Fruit fly (Drosophila melanogaster) whole organism, prepupa: ENCODE measurements around the gene CG34325.

Experiments
- CG10631 ChIP-seq: fragments of 200-800 bp; sonication (Bioruptor generic); optimal IDR thresholded peaks from 2 replicates; lab custom pipeline; 2016; ENCODE audit warnings: missing biosample characterization, missing genetic modification characterization
- CG10669 ChIP-seq: fragments of 200-800 bp; sonication (Bioruptor generic); optimal IDR thresholded peaks from 3 replicates; lab custom pipeline; 2018; ENCODE audit warnings: missing biosample characterization, mild to moderate bottlenecking, missing genetic modification characterization, moderate library complexity
- CG11762 ChIP-seq: fragments of 200-800 bp; sonication (Bioruptor generic); optimal IDR thresholded peaks from 3 replicates; lab custom pipeline; 2016; ENCODE audit warnings: missing biosample characterization, missing genetic modification characterization; ENCODE audit not compliant: insufficient read depth
- CG15336 ChIP-seq: fragments of 200-800 bp; sonication (Bioruptor generic); IDR thresholded peaks from 2 replicates; pipeline ENCODE4 v1.3.6; 2022; ENCODE audit warnings: missing biosample characterization, missing genetic modification characterization
- CG16779 ChIP-seq: fragments of 200-800 bp; sonication (Bioruptor generic); optimal IDR thresholded peaks from 3 replicates; lab custom pipeline; 2017; ENCODE audit warnings: missing biosample characterization, mild to moderate bottlenecking, missing genetic modification characterization
- CG31627 ChIP-seq: fragments of 200-800 bp; sonication (Bioruptor generic); optimal IDR thresholded peaks from 3 replicates; lab custom pipeline; 2016; ENCODE audit warnings: missing biosample characterization, missing genetic modification characterization
- CG32006 ChIP-seq: fragments of 200-800 bp; sonication (Bioruptor generic); optimal IDR thresholded peaks from 3 replicates; lab custom pipeline; 2017; ENCODE audit warnings: missing biosample characterization, mild to moderate bottlenecking, missing genetic modification characterization
- CG6163 ChIP-seq: fragments of 200-800 bp; sonication (Bioruptor generic); IDR thresholded peaks from 3 replicates; pipeline ENCODE4 v1.3.6; 2022; ENCODE audit warnings: missing biosample characterization, missing genetic modification characterization
- CG6276 ChIP-seq: fragments of 200-800 bp; sonication (Bioruptor generic); optimal IDR thresholded peaks from 2 replicates; lab custom pipeline; 2017; ENCODE audit warnings: missing biosample characterization, mild to moderate bottlenecking, missing genetic modification characterization
- CG7368 ChIP-seq: fragments of 200-800 bp; sonication (Bioruptor generic); optimal IDR thresholded peaks from 3 replicates; lab custom pipeline; 2016; ENCODE audit warnings: missing biosample characterization, missing genetic modification characterization
- Eip78C ChIP-seq: fragments of 200-800 bp; sonication (Bioruptor generic); peaks from one replicate; lab custom pipeline; 2016; ENCODE audit warnings: missing biosample characterization, missing genetic modification characterization
- Eip93F ChIP-seq: fragments of 200-800 bp; sonication (Bioruptor generic); optimal IDR thresholded peaks from 2 replicates; lab custom pipeline; 2016; ENCODE audit warnings: missing biosample characterization, mild to moderate bottlenecking, missing genetic modification characterization
- Ets21C ChIP-seq: fragments of 200-800 bp; sonication (Bioruptor generic); optimal IDR thresholded peaks from 3 replicates; lab custom pipeline; 2016; ENCODE audit warnings: missing biosample characterization, missing genetic modification characterization
- Gug ChIP-seq: fragments of 200-800 bp; sonication (Bioruptor generic); IDR thresholded peaks from 2 replicates; pipeline ENCODE4 v1.3.6; 2022; ENCODE audit warnings: missing biosample characterization, missing genetic modification characterization
- Hr38 ChIP-seq: sonication (Bioruptor generic); optimal IDR thresholded peaks from 2 replicates; lab custom pipeline; 2016; ENCODE audit warnings: missing biosample characterization, missing genetic modification characterization
- Hr39 ChIP-seq: fragments of 200-800 bp; sonication (Bioruptor generic); optimal IDR thresholded peaks from 2 replicates; lab custom pipeline; 2016; ENCODE audit warnings: missing biosample characterization, missing genetic modification characterization
- Hr4 ChIP-seq: fragments of 200-800 bp; sonication (Bioruptor generic); optimal IDR thresholded peaks from 3 replicates; lab custom pipeline; 2016; ENCODE audit warnings: missing biosample characterization, missing genetic modification characterization
- Lpt ChIP-seq: fragments of 200-800 bp; sonication (Bioruptor generic); optimal IDR thresholded peaks from 3 replicates; lab custom pipeline; 2016; ENCODE audit warnings: missing biosample characterization, missing genetic modification characterization
- OdsH ChIP-seq: fragments of 200-800 bp; sonication (Bioruptor generic); optimal IDR thresholded peaks from 3 replicates; lab custom pipeline; 2016; ENCODE audit warnings: missing biosample characterization, missing genetic modification characterization
- Sox102F ChIP-seq: fragments of 200-800 bp; sonication (Bioruptor generic); optimal IDR thresholded peaks from 2 replicates; lab custom pipeline; 2016; ENCODE audit warnings: missing biosample characterization, mild to moderate bottlenecking, missing genetic modification characterization
- Sox14 ChIP-seq: fragments of 200-800 bp; sonication (Bioruptor generic); optimal IDR thresholded peaks from 3 replicates; lab custom pipeline; 2016; ENCODE audit warnings: missing biosample characterization, missing genetic modification characterization
- achi ChIP-seq: fragments of 200-800 bp; sonication (Bioruptor generic); optimal IDR thresholded peaks from 3 replicates; lab custom pipeline; 2016; ENCODE audit warnings: missing biosample characterization, missing genetic modification characterization
- acj6 ChIP-seq: fragments of 200-800 bp; sonication (Bioruptor generic); optimal IDR thresholded peaks from 3 replicates; lab custom pipeline; 2016; ENCODE audit warnings: missing biosample characterization, missing genetic modification characterization
- dac ChIP-seq: fragments of 200-800 bp; sonication (Bioruptor generic); optimal IDR thresholded peaks from 2 replicates; lab custom pipeline; 2017; ENCODE audit warnings: missing biosample characterization, mild to moderate bottlenecking, missing genetic modification characterization
- eg ChIP-seq: fragments of 200-800 bp; sonication (Bioruptor generic); IDR thresholded peaks from 3 replicates; pipeline ENCODE4 v1.3.6; 2022; ENCODE audit warnings: missing biosample characterization, missing genetic modification characterization
- esn ChIP-seq: fragments of 200-800 bp; sonication (Bioruptor generic); optimal IDR thresholded peaks from 2 replicates; lab custom pipeline; 2016; ENCODE audit warnings: missing biosample characterization, mild to moderate bottlenecking, missing genetic modification characterization, moderate library complexity
- ss ChIP-seq, 2 experiments: fragments of 200-800 bp; sonication (Bioruptor generic); optimal IDR thresholded peaks; 2 replicates in 1 of 2; 3 replicates in 1 of 2; lab custom pipeline; 2017 to 2018; ENCODE audit warnings: mild to moderate bottlenecking in 2 of 2, missing biosample characterization in 2 of 2, missing genetic modification characterization in 2 of 2, moderate library complexity in 1 of 2
- svp ChIP-seq: fragments of 200-800 bp; sonication (Bioruptor generic); peaks from one replicate; lab custom pipeline; 2016; ENCODE audit warnings: missing biosample characterization, missing genetic modification characterization
- vri ChIP-seq: fragments of 200-800 bp; sonication (Bioruptor generic); optimal IDR thresholded peaks from 3 replicates; lab custom pipeline; 2016; ENCODE audit warnings: missing biosample characterization, mild to moderate bottlenecking, missing genetic modification characterization

Gene CG34325

DNA sequence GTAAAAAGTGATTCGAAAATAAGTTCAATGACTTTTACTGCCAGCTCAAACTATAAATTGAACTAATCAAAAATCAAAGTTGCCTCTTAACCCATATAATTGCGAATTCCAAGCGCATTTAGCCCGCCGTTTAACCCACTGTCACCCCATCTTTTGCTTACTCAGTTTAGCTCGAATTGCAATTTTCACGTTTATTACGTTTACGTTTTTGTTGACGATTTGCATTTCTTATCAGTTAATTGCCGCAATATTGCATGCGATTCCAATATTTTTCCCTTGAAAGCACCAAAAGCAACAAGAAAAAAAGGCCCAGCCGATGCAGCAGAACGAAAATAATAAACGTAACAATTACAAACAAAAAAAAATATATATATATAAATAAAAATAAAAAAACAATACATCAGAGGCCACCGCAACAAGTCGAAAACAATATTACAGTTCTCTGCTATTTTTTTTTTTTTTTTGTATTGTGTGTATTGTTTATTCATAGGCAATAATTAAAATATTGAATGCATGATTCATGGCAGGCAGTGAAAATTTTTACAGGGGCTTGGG, 3.0 kb downstream of the CG34325 start:
- no peak for TF ChIP-seq esn (GFP tag; lab: Kevin White, UChicago)
- peak; percentile 53 for TF ChIP-seq Eip78C (GFP tag; lab: Kevin White, UChicago)
- 0 out of 3 replicates have a peak, but pooled peaks have one; percentile 31 for TF ChIP-seq CG6163 (GFP tag; lab: Robert Waterston, UW)
- peak; percentile 82 for TF ChIP-seq svp (GFP tag; lab: Kevin White, UChicago)
- TF ChIP-seq, all 60 proteins: peak for 3

DNA sequence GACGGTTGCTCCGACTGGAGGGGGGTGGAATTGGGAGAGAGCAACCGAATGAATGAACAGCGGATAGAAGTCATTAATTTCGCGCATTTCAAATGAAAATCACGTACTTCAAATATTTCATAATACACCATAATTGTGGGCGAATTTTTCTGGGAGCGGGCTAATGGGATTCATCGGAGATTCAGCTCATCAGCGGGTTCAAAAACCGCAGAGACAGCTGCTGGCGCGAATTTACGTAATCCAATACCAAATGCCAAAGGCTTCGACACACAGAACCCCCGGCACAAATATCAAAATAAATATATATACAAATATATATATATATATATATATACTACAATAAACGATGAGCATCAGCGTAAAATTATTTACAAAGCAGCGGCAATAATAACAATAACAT, 4.6 kb downstream of the CG34325 start:
- TF ChIP-seq CG32006 (GFP tag; lab: Kevin White, UChicago) (no peak), Sox102F (GFP tag; lab: Kevin White, UChicago) (no peak), Lpt (GFP tag; lab: Kevin White, UChicago) (no peak), CG6276 (GFP tag; lab: Kevin White, UChicago) (no peak), CG7368 (GFP tag; lab: Kevin White, UChicago) (no peak), Eip93F (no peak), svp (GFP tag; lab: Kevin White, UChicago) (peak; percentile 81), Hr38 (no peak), CG10669 (GFP tag; lab: Kevin White, UChicago) (no peak), acj6 (GFP tag; lab: Kevin White, UChicago) (no peak), vri (GFP tag; lab: Kevin White, UChicago) (peak; percentile 53), eg (no peak), Eip78C (GFP tag; lab: Kevin White, UChicago) (no peak), Sox14 (no peak), Hr4 (GFP tag; lab: Kevin White, UChicago) (no peak), CG11762 (GFP tag; lab: Kevin White, UChicago) (no peak), CG16779 (no peak)

DNA sequence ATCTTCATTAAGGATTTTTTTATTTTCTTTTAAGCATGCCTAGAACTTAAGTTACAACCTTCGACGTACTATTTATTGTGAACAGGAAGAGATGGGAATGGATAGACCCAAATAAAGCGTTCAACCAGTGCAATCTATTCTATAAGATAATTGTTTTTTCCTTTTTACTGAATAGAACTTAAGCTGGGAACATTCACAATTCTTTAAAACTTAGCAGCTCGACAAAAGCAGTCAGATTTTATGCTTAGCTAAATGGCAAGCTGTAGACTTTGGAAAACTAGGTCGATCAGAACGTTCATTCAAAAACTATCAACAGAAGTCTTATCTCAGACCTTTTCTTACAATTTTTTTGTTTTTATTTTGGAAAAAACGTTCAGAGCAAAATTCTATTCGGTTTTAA, 10.2 kb downstream of the CG34325 start, which contains the start of gene CG13008:
CG13008 (plus strand) TSS at position 301 of the 400 bp plus-strand sequence.
- TF ChIP-seq esn (GFP tag; lab: Kevin White, UChicago), result no peak
- TF ChIP-seq OdsH, result no peak
- no peak for TF ChIP-seq ss (GFP tag; optimal IDR thresholded peaks at IDR 0.05; lab: Kevin White, UChicago)
- TF ChIP-seq CG11762 (GFP tag; lab: Kevin White, UChicago), result no peak

DNA sequence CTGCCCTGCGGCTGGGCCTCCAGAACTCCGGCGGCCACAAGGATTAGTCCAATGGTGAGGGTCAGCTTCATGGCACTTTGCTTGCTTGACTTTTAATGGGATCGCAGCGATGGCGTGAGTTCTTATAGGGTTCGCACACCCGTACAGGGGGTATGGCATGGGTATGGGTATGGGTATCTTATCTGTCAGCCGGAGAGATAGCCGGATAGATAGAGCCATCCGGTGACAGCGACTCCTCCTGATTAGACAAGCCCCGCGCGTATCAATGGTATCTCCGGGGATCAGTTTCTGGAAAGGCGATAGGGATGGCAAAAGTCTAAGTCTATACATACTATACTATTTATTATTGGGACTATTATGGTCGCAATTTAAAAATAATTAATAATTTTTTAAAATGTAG, 14.4 kb downstream of the CG34325 start, which contains the start of gene CG9672:
CG9672 (minus strand) TSS at position 101 of the 400 bp plus-strand sequence.
- no peak for TF ChIP-seq dac (GFP tag; lab: Kevin White, UChicago)
- no peak for TF ChIP-seq CG31627 (GFP tag; lab: Kevin White, UChicago)

DNA sequence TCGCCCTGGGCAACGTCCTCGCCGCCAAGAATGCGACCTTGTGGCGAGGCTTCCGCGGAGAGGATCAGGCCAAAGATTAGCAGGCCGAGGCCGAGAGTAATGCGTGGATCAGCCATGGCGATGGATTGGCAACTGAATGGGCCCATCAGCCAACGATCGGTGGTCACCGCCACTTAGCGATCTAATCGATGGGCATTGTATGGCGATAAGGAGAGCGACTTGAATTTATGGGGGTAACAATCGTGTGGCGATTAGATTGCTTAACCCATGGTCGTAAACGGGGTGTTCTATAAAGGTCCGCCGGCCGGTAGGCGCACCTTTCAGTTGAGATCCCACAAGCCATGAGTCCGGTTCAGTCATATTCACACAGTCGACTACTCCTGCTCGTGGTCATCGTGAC, 17.5 kb downstream of the CG34325 start, which contains the start of the genes CG9673 and CG4653:
CG9673 (minus strand) TSS at position 138 of the 400 bp plus-strand sequence.
CG4653 (plus strand) TSS at position 335 of the 400 bp plus-strand sequence.
- TF ChIP-seq Ets21C (no peak), dac (GFP tag; lab: Kevin White, UChicago) (no peak), vri (GFP tag; lab: Kevin White, UChicago) (peak; percentile 38), CG10631 (GFP tag; lab: Kevin White, UChicago) (no peak)

DNA sequence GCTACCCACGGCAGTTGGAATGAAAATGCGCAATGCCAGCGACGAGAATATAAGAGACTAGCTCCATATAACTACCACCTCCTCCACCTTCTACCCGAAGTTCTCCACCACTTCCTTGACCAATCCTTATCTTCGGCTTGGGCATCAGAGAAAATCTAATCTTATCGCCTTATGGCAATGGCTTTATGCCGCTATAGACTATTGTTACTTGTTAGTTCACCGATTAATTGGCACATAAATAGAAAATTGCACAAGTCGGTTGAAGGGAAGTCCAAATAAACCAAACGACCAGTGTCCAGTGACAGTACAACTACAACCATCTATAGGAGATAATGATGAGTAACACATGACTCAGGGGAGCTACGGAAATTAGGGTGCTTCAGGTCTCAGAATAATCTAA, 19.3 kb downstream of the CG34325 start, which contains the start of gene sphe:
sphe (minus strand) TSS at position 32 of the 400 bp plus-strand sequence.
- TF ChIP-seq vri (GFP tag; lab: Kevin White, UChicago) (peak; percentile 84), Gug (GFP tag; lab: Robert Waterston, UW) (no peak), achi (no peak)

DNA sequence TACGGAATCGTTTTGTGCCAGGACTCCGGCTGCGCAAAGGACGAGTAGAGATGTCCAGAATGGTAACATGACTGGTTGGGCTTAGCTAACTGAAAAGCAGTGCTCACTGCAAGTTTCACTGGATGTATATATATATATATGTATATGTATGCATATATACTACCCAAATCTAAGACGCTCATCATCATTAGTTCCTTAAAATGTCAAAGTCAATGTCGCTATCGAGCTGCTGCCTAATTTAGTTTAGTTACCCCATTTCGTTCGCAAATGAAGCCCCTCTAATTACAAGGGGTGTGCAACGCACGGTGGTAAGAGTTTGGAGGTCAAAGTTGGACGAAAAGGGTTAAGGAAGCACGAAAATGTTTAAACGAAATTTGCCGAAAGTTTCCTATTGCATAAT, 21.1 kb downstream of the CG34325 start, which contains the start of gene CG9676:
CG9676 (minus strand) TSS at position 101 of the 400 bp plus-strand sequence.
- no peak for TF ChIP-seq CG15336
- TF ChIP-seq Hr39 (GFP tag; lab: Kevin White, UChicago), result no peak
- no peak for TF ChIP-seq ss (GFP tag; optimal IDR thresholded peaks at IDR 0.05; lab: Kevin White, UChicago)
